Fruit fly (Drosophila melanogaster): ENCODE results near the gene PK1-R.
A peak's percentile ranks its signal among the peaks of the same experiment; 100 is the strongest.

Gene PK1-R

DNA sequence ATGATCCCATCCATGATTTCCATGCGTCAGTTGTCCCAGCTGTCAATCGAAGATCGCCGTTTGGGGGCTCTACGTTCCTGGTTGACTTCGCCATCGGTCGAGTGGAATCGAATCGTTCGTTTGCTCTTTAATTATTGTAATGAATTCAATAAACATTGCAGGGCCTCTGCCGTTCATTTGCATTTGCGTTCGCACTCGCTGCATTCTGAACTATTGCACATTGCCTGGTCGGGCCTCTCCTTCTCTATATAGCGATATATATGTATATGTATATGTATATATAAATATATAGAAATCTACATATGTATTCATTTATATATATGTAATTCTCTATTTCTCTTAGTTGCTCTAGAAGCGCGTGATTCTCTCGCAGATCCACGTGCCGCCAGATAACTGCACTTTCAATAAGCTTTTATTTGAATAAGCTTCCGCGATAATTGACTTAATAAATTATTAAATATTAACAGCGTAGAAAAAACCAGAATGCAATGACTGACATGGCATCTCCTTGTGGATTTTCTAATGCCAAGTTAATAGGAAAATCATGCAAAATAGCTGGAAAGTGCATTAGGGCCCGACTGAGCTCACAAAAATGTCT, 43.1 kb downstream of the PK1-R start:
- peak; percentile 21 for TF ChIP-seq Eip78C (GFP tag)
- no peak for TF ChIP-seq Smox (GFP tag; optimal IDR thresholded peaks at IDR 0.05)

DNA sequence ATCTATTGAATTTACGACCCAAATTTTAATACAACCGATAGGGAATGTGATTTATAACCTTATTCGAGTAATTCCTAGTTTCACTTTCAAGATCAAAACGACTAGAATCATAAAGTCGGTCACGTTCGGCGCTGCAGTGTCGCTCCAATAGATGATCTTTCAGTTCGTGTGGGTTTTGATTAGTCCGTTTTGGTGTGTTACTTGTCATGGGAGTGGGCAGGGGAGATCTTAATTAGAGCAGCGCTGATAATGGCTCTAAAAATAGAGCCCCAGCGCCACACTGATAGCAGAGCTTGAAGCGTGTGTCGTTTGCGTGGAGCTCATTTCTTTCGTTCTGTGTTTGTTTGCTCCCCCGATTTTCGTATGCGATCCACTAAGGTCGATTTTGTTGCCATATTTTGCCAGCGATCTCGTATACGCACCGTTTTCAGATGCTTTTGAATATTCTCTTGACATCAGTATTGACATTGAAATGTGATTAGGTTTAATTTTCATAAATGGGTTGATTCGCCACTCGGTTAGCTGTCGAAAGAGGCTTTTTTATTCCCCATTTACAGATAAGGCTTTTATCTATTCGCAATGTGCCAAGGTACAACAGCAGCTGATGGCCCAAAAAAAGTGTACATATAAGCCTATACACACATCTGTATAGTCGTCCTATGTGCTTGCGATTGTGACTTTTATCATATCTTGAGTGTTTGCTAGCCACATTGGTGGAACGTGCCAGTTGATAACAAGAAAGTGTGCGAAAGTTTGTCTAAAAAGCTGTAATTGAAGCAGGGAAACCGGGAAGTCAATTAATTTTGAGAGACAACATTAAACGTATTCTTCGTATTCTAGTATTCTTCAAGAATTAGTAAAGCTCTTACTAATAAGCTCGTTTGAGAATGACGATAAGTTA, 44.1 kb downstream of the PK1-R start:
- TF ChIP-seq Ets21C (GFP tag; optimal IDR thresholded peaks at IDR 0.05), result no peak
- TF ChIP-seq fkh (GFP tag; optimal IDR thresholded peaks at IDR 0.05), result peak; percentile 53
- no peak for TF ChIP-seq CG10631 (GFP tag; optimal IDR thresholded peaks at IDR 0.05)
- TF ChIP-seq Blimp-1 (GFP tag; optimal IDR thresholded peaks at IDR 0.05), result no peak
- no peak for TF ChIP-seq CG7368 (GFP tag; optimal IDR thresholded peaks at IDR 0.05)
- TF ChIP-seq vri (GFP tag; optimal IDR thresholded peaks at IDR 0.05), result no peak
- TF ChIP-seq dac (GFP tag; optimal IDR thresholded peaks at IDR 0.05), result no peak

DNA sequence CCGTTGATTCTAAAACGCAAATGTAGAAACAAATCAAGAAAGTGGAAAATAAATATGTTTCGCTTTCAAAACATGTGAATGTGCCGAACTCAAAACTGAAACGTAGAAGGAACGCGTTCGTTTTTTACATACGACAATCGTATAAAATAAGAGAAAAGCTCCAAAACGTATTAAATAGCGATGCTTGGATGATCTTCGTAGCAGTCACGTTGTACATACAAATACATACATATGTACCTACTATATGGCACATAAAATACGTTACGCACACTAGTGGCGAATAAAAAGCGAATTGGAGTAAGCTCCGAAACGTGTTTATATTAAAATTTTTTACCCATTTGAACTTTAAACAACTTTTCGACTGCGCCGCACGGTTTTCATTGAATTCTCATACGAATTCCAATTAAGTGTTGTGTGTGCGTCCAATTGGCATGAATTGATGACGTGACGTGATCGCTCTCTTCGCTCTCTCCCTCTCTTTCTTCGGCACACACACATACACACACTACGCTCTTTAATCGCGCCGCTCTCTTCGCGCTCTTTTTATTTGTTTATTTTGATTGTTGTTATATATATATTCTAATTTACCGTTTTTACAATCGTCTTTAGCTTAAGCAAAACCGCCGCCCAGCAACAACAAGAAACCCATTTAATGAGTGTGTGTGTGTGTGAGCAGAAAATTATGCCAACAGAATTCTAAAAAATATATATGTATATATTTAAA, 45.6 kb downstream of the PK1-R start:
- TF ChIP-seq CG3919 (GFP tag; optimal IDR thresholded peaks at IDR 0.05), result no peak
- no peak for TF ChIP-seq CG11294 (GFP tag; IDR thresholded peaks at IDR 0.05)
- TF ChIP-seq Sox102F (GFP tag; optimal IDR thresholded peaks at IDR 0.05), result no peak
- TF ChIP-seq lz (GFP tag; optimal IDR thresholded peaks at IDR 0.05), result no peak
- TF ChIP-seq svp (GFP tag), result peak; percentile 40
- TF ChIP-seq spab (GFP tag; optimal IDR thresholded peaks at IDR 0.05), result no peak
- TF ChIP-seq Eip75B (GFP tag; optimal IDR thresholded peaks at IDR 0.05), result no peak
- peak; percentile 53 for TF ChIP-seq Eip78C (GFP tag)
- TF ChIP-seq CG8119 (GFP tag; IDR thresholded peaks at IDR 0.05), result 0 out of 3 replicates have a peak, but pooled peaks have one; percentile 17
- peak; percentile 10 for TF ChIP-seq fkh (GFP tag; optimal IDR thresholded peaks at IDR 0.05)
- TF ChIP-seq CG31627 (GFP tag; optimal IDR thresholded peaks at IDR 0.05), result no peak
- TF ChIP-seq CG6792 (GFP tag; optimal IDR thresholded peaks at IDR 0.05), result no peak
- no peak for TF ChIP-seq Ets21C (GFP tag; optimal IDR thresholded peaks at IDR 0.05)
- no peak for TF ChIP-seq CG6163 (GFP tag; IDR thresholded peaks at IDR 0.05)
- TF ChIP-seq Hr38 (GFP tag; optimal IDR thresholded peaks at IDR 0.05), result no peak
- no peak for TF ChIP-seq Sox15 (GFP tag; optimal IDR thresholded peaks at IDR 0.05)
- TF ChIP-seq Eip93F (GFP tag; optimal IDR thresholded peaks at IDR 0.05), result no peak
- TF ChIP-seq salr (GFP tag; optimal IDR thresholded peaks at IDR 0.05), result no peak
- TF ChIP-seq Gug (GFP tag; IDR thresholded peaks at IDR 0.05), result no peak
- TF ChIP-seq net (GFP tag; optimal IDR thresholded peaks at IDR 0.05), result no peak

DNA sequence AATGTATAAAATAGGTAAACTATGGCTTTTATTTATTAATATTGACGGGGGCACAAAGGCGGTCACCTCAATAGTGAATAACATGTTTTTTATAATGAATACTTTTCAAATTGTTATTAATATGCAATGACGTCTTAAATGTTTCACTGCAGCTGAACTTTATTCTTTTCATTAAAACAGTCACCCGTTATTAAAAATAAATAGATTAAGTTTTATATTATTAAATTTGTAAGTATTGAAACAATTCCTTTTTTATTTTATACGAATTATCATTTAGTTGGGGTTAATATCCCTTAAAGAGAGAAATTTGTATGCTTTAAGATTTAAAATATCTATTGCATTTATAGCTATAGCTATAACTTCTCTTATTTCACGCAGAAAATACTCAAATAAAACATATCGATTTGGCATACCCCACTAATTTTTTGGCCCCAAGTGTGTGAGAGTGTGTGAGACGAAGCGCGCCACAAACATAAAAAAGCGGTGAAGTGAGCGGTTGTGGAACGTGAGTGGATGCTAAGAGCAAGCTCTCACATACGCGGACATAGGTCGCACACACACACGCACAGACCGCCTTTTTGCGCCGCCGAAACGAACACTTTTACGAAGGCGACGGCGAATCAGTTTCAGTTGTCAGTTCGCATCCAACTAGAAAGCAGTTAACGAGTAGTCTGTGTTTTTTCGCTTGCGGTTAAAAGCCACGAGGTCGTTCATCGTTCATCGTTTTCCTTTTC, 46.4 kb downstream of the PK1-R start, which contains the start of gene foxo:
Gene foxo, plus strand, starts transcription at position 626 of the 734 bp plus-strand sequence.
- peak; percentile 27 to 82 for TF ChIP-seq salr (GFP tag; optimal IDR thresholded peaks at IDR 0.05)
- peak; percentile 68 for TF ChIP-seq pdm3 (GFP tag; optimal IDR thresholded peaks at IDR 0.05)
- peak; percentile 27 for TF ChIP-seq CG11902 (GFP tag; optimal IDR thresholded peaks at IDR 0.05)
- peak; percentile 74; the same call in 2 of the 3 replicates for TF ChIP-seq CG8119 (GFP tag; IDR thresholded peaks at IDR 0.05)
- no peak for TF ChIP-seq Eip93F (GFP tag; optimal IDR thresholded peaks at IDR 0.05)
- TF ChIP-seq CG10669 (GFP tag; optimal IDR thresholded peaks at IDR 0.05), result peak; percentile 59
- peak; percentile 70 for TF ChIP-seq CG34406 (GFP tag; optimal IDR thresholded peaks at IDR 0.05)
- peak; percentile 61 for TF ChIP-seq acj6 (GFP tag; optimal IDR thresholded peaks at IDR 0.05)
- peak; percentile 84 for TF ChIP-seq svp (GFP tag)
- TF ChIP-seq Hr39 (GFP tag; optimal IDR thresholded peaks at IDR 0.05), result peak; percentile 43
- TF ChIP-seq spab (GFP tag; optimal IDR thresholded peaks at IDR 0.05), result peak; percentile 54
- peak; percentile 56 for TF ChIP-seq vri (GFP tag; optimal IDR thresholded peaks at IDR 0.05)
- no peak for TF ChIP-seq CG1621 (tag; optimal IDR thresholded peaks at IDR 0.05)
- no peak for TF ChIP-seq CG11294 (GFP tag; IDR thresholded peaks at IDR 0.05)
- peak; percentile 26; the same call in 1 of the 2 replicates for TF ChIP-seq Gug (GFP tag; IDR thresholded peaks at IDR 0.05)
- TF ChIP-seq fd85E (GFP tag; optimal IDR thresholded peaks at IDR 0.05), result no peak
- TF ChIP-seq cyc (GFP tag; optimal IDR thresholded peaks at IDR 0.05), result peak; percentile 37
- TF ChIP-seq CG3919 (GFP tag; optimal IDR thresholded peaks at IDR 0.05), result peak; percentile 77
- peak; percentile 22 for TF ChIP-seq Ets21C (GFP tag; optimal IDR thresholded peaks at IDR 0.05)
- peak; percentile 32 for TF ChIP-seq CG6854 (GFP tag; optimal IDR thresholded peaks at IDR 0.05)
- TF ChIP-seq Ets96B (tag; optimal IDR thresholded peaks at IDR 0.05), result peak; percentile 65
- TF ChIP-seq Eip75B (GFP tag; optimal IDR thresholded peaks at IDR 0.05), result peak; percentile 47
- no peak for TF ChIP-seq Hr38 (GFP tag; optimal IDR thresholded peaks at IDR 0.05)
- peak; percentile 63 for TF ChIP-seq achi (GFP tag; optimal IDR thresholded peaks at IDR 0.05)
- peak; percentile 43 for TF ChIP-seq CG11762 (GFP tag; optimal IDR thresholded peaks at IDR 0.05; ENCODE audit: insufficient read depth)
- peak; percentile 87 for TF ChIP-seq Eip78C (GFP tag)
- peak; percentile 72 for TF ChIP-seq net (GFP tag; optimal IDR thresholded peaks at IDR 0.05)
